Worm (Caenorhabditis elegans) whole organism, young adult: ENCODE results near the gene C48B4.13.

Experiments
- B0261.1 ChIP-seq: sonication (generic microtip); optimal IDR thresholded peaks from 2 replicates; lab custom pipeline; 2016; ENCODE audit warnings: mild to moderate bottlenecking, missing genetic modification characterization, moderate library complexity, missing compliant biosample characterization
- D2030.7 ChIP-seq: fragments of 200-800 bp; sonication (Bioruptor generic); IDR thresholded peaks from 2 replicates; pipeline ENCODE4 v1.3.6; 2022; ENCODE audit warnings: missing genetic modification reagents, missing genetic modification characterization, missing compliant biosample characterization
- F10E7.11 ChIP-seq: sonication (generic microtip); optimal IDR thresholded peaks from 2 replicates; lab custom pipeline; 2017; ENCODE audit warnings: mild to moderate bottlenecking, missing genetic modification characterization, moderate library complexity, missing compliant biosample characterization
- F22D6.2 ChIP-seq: sonication (generic microtip); optimal IDR thresholded peaks from 2 replicates; lab custom pipeline; 2016; ENCODE audit warnings: mild to moderate bottlenecking, missing genetic modification characterization, missing compliant biosample characterization
- F23B12.7 ChIP-seq: sonication (generic microtip); optimal IDR thresholded peaks from 2 replicates; lab custom pipeline; 2017; ENCODE audit warnings: missing genetic modification characterization, mild to moderate bottlenecking, missing compliant biosample characterization, antibody characterized with exemption, moderate library complexity; ENCODE audit not compliant: insufficient read depth
- F33H1.4 ChIP-seq: fragments of 200-800 bp; sonication (Bioruptor generic); IDR thresholded peaks from 2 replicates; pipeline ENCODE4 v1.3.6; 2022; ENCODE audit warnings: missing genetic modification reagents, missing genetic modification characterization, missing compliant biosample characterization
- F37B4.10 ChIP-seq: fragments of 200-800 bp; sonication (Bioruptor generic); IDR thresholded peaks from 2 replicates; pipeline ENCODE4 v1.3.6; 2022; ENCODE audit warnings: missing genetic modification characterization, missing compliant biosample characterization
- F39B2.1 ChIP-seq: fragments of 200-800 bp; sonication (Bioruptor generic); IDR thresholded peaks from 2 replicates; pipeline ENCODE4 v1.3.6; 2022; ENCODE audit warnings: missing genetic modification reagents, missing genetic modification characterization, missing compliant biosample characterization
- F55B11.4 ChIP-seq: sonication (generic microtip); optimal IDR thresholded peaks from 2 replicates; lab custom pipeline; 2016; ENCODE audit warnings: missing compliant biosample characterization, missing genetic modification characterization, borderline replicate concordance; ENCODE audit not compliant: insufficient read depth
- Y53G8AR.9 ChIP-seq: fragments of 200-800 bp; sonication (Bioruptor generic); conservative IDR thresholded peaks from 2 replicates; pipeline ENCODE4 v1.3.6; 2022; ENCODE audit warnings: missing genetic modification reagents, missing genetic modification characterization, missing compliant biosample characterization
- Y56A3A.18 ChIP-seq: fragments of 200-800 bp; sonication (Bioruptor generic); IDR thresholded peaks from 2 replicates; pipeline ENCODE4 v1.3.6; 2022; ENCODE audit warnings: missing genetic modification reagents, missing genetic modification characterization, missing compliant biosample characterization
- Y67H2A.10 ChIP-seq: fragments of 200-800 bp; sonication (Bioruptor generic); conservative IDR thresholded peaks from 2 replicates; pipeline ENCODE4 v1.3.6; 2022; ENCODE audit warnings: missing genetic modification reagents, missing genetic modification characterization, missing compliant biosample characterization
- akir-1 ChIP-seq: fragments of 200-800 bp; sonication (Bioruptor generic); optimal IDR thresholded peaks from 2 replicates; lab custom pipeline; 2018; ENCODE audit warnings: mild to moderate bottlenecking, missing genetic modification characterization, moderate library complexity, missing compliant biosample characterization
- attf-3 ChIP-seq: fragments of 200-800 bp; sonication (Bioruptor generic); conservative IDR thresholded peaks from 2 replicates; pipeline ENCODE4 v1.3.6; 2022; ENCODE audit warnings: missing genetic modification reagents, missing genetic modification characterization, missing compliant biosample characterization
- bed-1 ChIP-seq: fragments of 200-800 bp; sonication (Bioruptor generic); IDR thresholded peaks from 2 replicates; pipeline ENCODE4 v1.3.6; 2022; ENCODE audit warnings: missing genetic modification reagents, missing genetic modification characterization, missing compliant biosample characterization
- bed-2 ChIP-seq: fragments of 200-800 bp; sonication (Bioruptor generic); IDR thresholded peaks from 2 replicates; pipeline ENCODE4 v1.3.6; 2022; ENCODE audit warnings: missing genetic modification reagents, missing genetic modification characterization, missing compliant biosample characterization
- cebp-1 ChIP-seq, 2 experiments: fragments of 200-800 bp in 1 of 2; sonication (Bioruptor generic) in 1 of 2; sonication (generic microtip) in 1 of 2; IDR thresholded peaks in 1 of 2; optimal IDR thresholded peaks in 1 of 2; 2 replicates each; pipeline versions ENCODE4 v1.3.6 to Lab custom; 2017 to 2022; ENCODE audit warnings: missing compliant biosample characterization in 2 of 2, missing genetic modification characterization in 2 of 2, mild to moderate bottlenecking in 1 of 2, missing genetic modification reagents in 1 of 2, moderate library complexity in 1 of 2
- ceh-79 ChIP-seq: sonication (generic microtip); optimal IDR thresholded peaks from 2 replicates; lab custom pipeline; 2017; ENCODE audit warnings: mild to moderate bottlenecking, missing genetic modification characterization, missing compliant biosample characterization
- chd-7 ChIP-seq: sonication (generic microtip); optimal IDR thresholded peaks from 2 replicates; lab custom pipeline; 2016; ENCODE audit warnings: mild to moderate bottlenecking, missing genetic modification characterization, moderate library complexity, missing compliant biosample characterization
- dox-1 ChIP-seq: fragments of 200-800 bp; sonication (Bioruptor generic); IDR thresholded peaks from 2 replicates; pipeline ENCODE4 v1.3.6; 2022; ENCODE audit warnings: missing genetic modification reagents, missing genetic modification characterization, missing compliant biosample characterization
- dpl-1 ChIP-seq: fragments of 150-350 bp; optimal IDR thresholded peaks from 2 replicates; lab custom pipeline; 2014; ENCODE audit warnings: missing biosample characterization, missing genetic modification reagents, missing genetic modification characterization
- efl-1 ChIP-seq: fragments of 150-350 bp; optimal IDR thresholded peaks from 2 replicates; lab custom pipeline; 2014; ENCODE audit warnings: missing biosample characterization, missing genetic modification reagents, missing genetic modification characterization
- ekl-4 ChIP-seq: fragments of 200-800 bp; sonication (Bioruptor generic); IDR thresholded peaks from 2 replicates; pipeline ENCODE4 v1.3.6; 2022; ENCODE audit warnings: missing genetic modification reagents, missing genetic modification characterization, missing compliant biosample characterization
- fkh-3 ChIP-seq: sonication (generic microtip); optimal IDR thresholded peaks from 2 replicates; lab custom pipeline; 2016; ENCODE audit warnings: mild to moderate bottlenecking, missing genetic modification characterization, missing compliant biosample characterization
- him-1 ChIP-seq: sonication (generic microtip); optimal IDR thresholded peaks from 2 replicates; lab custom pipeline; 2016; ENCODE audit warnings: missing genotype, missing genetic modification reagents, missing genetic modification characterization, missing compliant biosample characterization
- hmg-1.2 ChIP-seq: fragments of 200-800 bp; sonication (Bioruptor generic); IDR thresholded peaks from 2 replicates; pipeline ENCODE4 v1.3.6; 2022; ENCODE audit warnings: missing genetic modification reagents, missing genetic modification characterization, missing compliant biosample characterization
- hsf-1 ChIP-seq: fragments of 200-800 bp; sonication (Bioruptor generic); IDR thresholded peaks from 2 replicates; pipeline ENCODE4 v1.3.6; 2022; ENCODE audit warnings: missing genetic modification reagents, missing genetic modification characterization, missing compliant biosample characterization
- lin-40 ChIP-seq: sonication (generic microtip); optimal IDR thresholded peaks from 2 replicates; lab custom pipeline; 2016; ENCODE audit warnings: missing genetic modification characterization, mild to moderate bottlenecking, missing compliant biosample characterization, missing genotype, missing genetic modification reagents
- lin-54 ChIP-seq: fragments of 200-800 bp; sonication (Bioruptor generic); optimal IDR thresholded peaks from 2 replicates; lab custom pipeline; 2018; ENCODE audit warnings: mild to moderate bottlenecking, missing genetic modification characterization, missing compliant biosample characterization
- lsl-1 ChIP-seq: fragments of 200-800 bp; sonication (Bioruptor generic); optimal IDR thresholded peaks from 2 replicates; lab custom pipeline; 2018; ENCODE audit warnings: mild to moderate bottlenecking, missing genetic modification characterization, moderate library complexity, missing compliant biosample characterization
- madf-10 ChIP-seq: sonication (generic microtip); optimal IDR thresholded peaks from 2 replicates; lab custom pipeline; 2016; ENCODE audit warnings: mild to moderate bottlenecking, missing genetic modification characterization, missing compliant biosample characterization
- mxl-1 ChIP-seq: sonication (generic microtip); optimal IDR thresholded peaks from 2 replicates; lab custom pipeline; 2016; ENCODE audit warnings: missing genetic modification characterization, missing compliant biosample characterization
- nfya-1 ChIP-seq: sonication (generic microtip); optimal IDR thresholded peaks from 2 replicates; lab custom pipeline; 2017; ENCODE audit warnings: antibody characterized with exemption, missing compliant biosample characterization, missing genetic modification characterization, borderline replicate concordance; ENCODE audit not compliant: insufficient read depth
- nhr-80 ChIP-seq: sonication (generic microtip); optimal IDR thresholded peaks from 2 replicates; lab custom pipeline; 2016; ENCODE audit warnings: missing genetic modification characterization, missing compliant biosample characterization
- nhr-90 ChIP-seq: sonication (generic microtip); optimal IDR thresholded peaks from 2 replicates; lab custom pipeline; 2016; ENCODE audit warnings: missing genotype, mild to moderate bottlenecking, missing genetic modification characterization, missing compliant biosample characterization
- pbrm-1 ChIP-seq: fragments of 200-800 bp; sonication (Bioruptor generic); IDR thresholded peaks from 2 replicates; pipeline ENCODE4 v1.3.6; 2022; ENCODE audit warnings: missing genetic modification reagents, missing genetic modification characterization, missing compliant biosample characterization
- pha-4 ChIP-seq: fragments of 150-350 bp; sonication (generic microtip); optimal IDR thresholded peaks from 2 replicates; lab custom pipeline; 2014; ENCODE audit warnings: missing biosample characterization, missing genetic modification reagents, missing genetic modification characterization
- rcor-1 ChIP-seq: fragments of 200-800 bp; sonication (Bioruptor generic); IDR thresholded peaks from 2 replicates; pipeline ENCODE4 v1.3.6; 2022; ENCODE audit warnings: missing genetic modification reagents, missing genetic modification characterization, missing compliant biosample characterization
- rec-8 ChIP-seq, 2 experiments: sonication (generic microtip); optimal IDR thresholded peaks; 2 replicates each; lab custom pipeline; 2016; ENCODE audit warnings: mild to moderate bottlenecking in 2 of 2, missing genetic modification characterization in 2 of 2, missing genetic modification reagents in 2 of 2, missing genotype in 2 of 2, missing biosample characterization in 1 of 2, missing compliant biosample characterization in 1 of 2, moderate library complexity in 1 of 2
- repo-1 ChIP-seq: sonication (generic microtip); optimal IDR thresholded peaks from 2 replicates; lab custom pipeline; 2017; ENCODE audit warnings: mild to moderate bottlenecking, missing genetic modification characterization, missing compliant biosample characterization
- sdz-38 ChIP-seq: sonication (generic microtip); optimal IDR thresholded peaks from 2 replicates; lab custom pipeline; 2016; ENCODE audit warnings: missing genotype, missing genetic modification characterization, missing compliant biosample characterization
- snpc-1.1 ChIP-seq: sonication (generic microtip); optimal IDR thresholded peaks from 2 replicates; lab custom pipeline; 2017; ENCODE audit warnings: missing genetic modification characterization, mild to moderate bottlenecking, missing compliant biosample characterization, antibody characterized with exemption, moderate library complexity, missing genotype, missing genetic modification reagents; ENCODE audit not compliant: insufficient read depth
- zfh-2 ChIP-seq: fragments of 200-800 bp; sonication (Bioruptor generic); conservative IDR thresholded peaks from 2 replicates; pipeline ENCODE4 v1.3.6; 2022; ENCODE audit warnings: missing genetic modification reagents, missing genetic modification characterization, missing compliant biosample characterization
- ztf-25 ChIP-seq: fragments of 200-800 bp; sonication (Bioruptor generic); IDR thresholded peaks from 2 replicates; pipeline ENCODE4 v1.3.6; 2022; ENCODE audit warnings: missing genetic modification reagents, missing genetic modification characterization, missing compliant biosample characterization
- ztf-26 ChIP-seq: sonication (generic microtip); optimal IDR thresholded peaks from 2 replicates; lab custom pipeline; 2017; ENCODE audit warnings: missing genetic modification characterization, missing compliant biosample characterization
- ztf-3 ChIP-seq: fragments of 200-800 bp; sonication (Bioruptor generic); optimal IDR thresholded peaks from 2 replicates; lab custom pipeline; 2018; ENCODE audit warnings: mild to moderate bottlenecking, missing genetic modification characterization, missing compliant biosample characterization
- ztf-6 ChIP-seq: fragments of 200-800 bp; sonication (Bioruptor generic); IDR thresholded peaks from 2 replicates; pipeline ENCODE4 v1.3.6; 2022; ENCODE audit warnings: missing genetic modification reagents, missing genetic modification characterization, missing compliant biosample characterization

Gene C48B4.13

DNA sequence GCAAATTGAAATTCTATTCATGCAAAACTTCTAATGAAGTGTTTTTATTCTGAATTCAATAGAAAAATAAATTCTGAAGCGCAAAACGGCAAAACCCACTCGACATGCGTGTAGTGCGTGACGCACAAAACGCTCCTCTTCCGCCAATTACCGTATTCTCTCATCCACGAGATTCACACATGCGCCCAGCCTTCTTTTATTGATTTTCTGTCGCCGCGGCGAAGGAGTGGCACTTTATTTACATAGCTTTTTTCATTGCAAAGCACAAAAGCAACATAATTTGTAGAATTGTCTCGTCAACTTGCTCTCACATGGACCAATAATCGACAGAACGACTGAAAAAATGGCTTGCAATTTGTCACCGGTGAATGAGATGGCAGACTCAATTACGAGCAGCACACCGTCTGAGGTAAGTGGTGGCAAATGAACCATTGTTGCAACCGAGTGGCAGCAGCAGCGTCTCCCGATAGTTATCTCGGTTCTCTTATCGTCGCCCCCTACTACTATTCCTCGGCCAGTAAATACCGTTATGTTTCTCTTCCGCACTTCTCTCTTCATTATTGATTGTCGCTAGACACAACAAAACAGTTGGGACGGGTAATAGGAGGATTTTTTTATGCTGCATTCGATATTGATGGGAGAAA is 22.4 kb upstream of the C48B4.13 start, which contains the start of gene unc-16 (continued):
- peak; percentile 63; the same call in 1 of the 2 replicates for TF ChIP-seq zfh-2
- no peak for TF ChIP-seq pha-4
- peak; percentile 84 for TF ChIP-seq ekl-4 (GFP tag; lab: Robert Waterston, UW)
- no peak for TF ChIP-seq nhr-90 (tag; lab: Kevin White, UChicago)
- no peak for TF ChIP-seq bed-1 (GFP tag; lab: Robert Waterston, UW)
- no peak for TF ChIP-seq Y56A3A.18
- TF ChIP-seq Y53G8AR.9 (GFP tag; lab: Robert Waterston, UW), result 0 out of 2 replicates have a peak, but pooled peaks have one; percentile 17
- peak; percentile 64; the same call in 1 of the 2 replicates for TF ChIP-seq Y67H2A.10
- TF ChIP-seq nfya-1 (tag; lab: Kevin White, UChicago), result no peak
- TF ChIP-seq ztf-6 (GFP tag; lab: Robert Waterston, UW), result no peak
- TF ChIP-seq ztf-26 (tag; lab: Kevin White, UChicago), result peak; percentile 47
- TF ChIP-seq F23B12.7, result no peak
- TF ChIP-seq ztf-25, result no peak
- no peak for TF ChIP-seq mxl-1
- no peak for TF ChIP-seq him-1
- TF ChIP-seq chd-7, result no peak
- TF ChIP-seq hsf-1 (GFP tag; lab: Robert Waterston, UW), result no peak
- peak; percentile 59 for TF ChIP-seq attf-3 (GFP tag; lab: Robert Waterston, UW)
- TF ChIP-seq repo-1 (tag; lab: Kevin White, UChicago), result peak; percentile 46
- TF ChIP-seq B0261.1 (tag; lab: Kevin White, UChicago), result no peak
- TF ChIP-seq madf-10, result peak; percentile 45
- TF ChIP-seq rcor-1, result peak; percentile 35; the same call in 1 of the 2 replicates
- no peak for TF ChIP-seq ceh-79 (tag; lab: Kevin White, UChicago)
- TF ChIP-seq lin-54 (GFP tag; lab: Kevin White, UChicago), result peak; percentile 72
- peak; percentile 80 for TF ChIP-seq dox-1
- TF ChIP-seq fkh-3, result no peak
- no peak for TF ChIP-seq rec-8 (tag; optimal IDR thresholded peaks at IDR 0.05; lab: Kevin White, UChicago)
- no peak for TF ChIP-seq akir-1
- TF ChIP-seq F37B4.10, result no peak
- peak; percentile 19 for TF ChIP-seq efl-1 (GFP tag; lab: Kevin White, UChicago)
- TF ChIP-seq hmg-1.2 (GFP tag; lab: Robert Waterston, UW), result peak; percentile 33; the same call in 1 of the 2 replicates
- TF ChIP-seq nhr-80 (tag; lab: Kevin White, UChicago), result peak; percentile 70
- TF ChIP-seq pbrm-1 (GFP tag; lab: Robert Waterston, UW), result peak; percentile 72
- TF ChIP-seq F10E7.11 (tag; lab: Kevin White, UChicago), result no peak
- TF ChIP-seq D2030.7 (GFP tag; lab: Robert Waterston, UW), result no peak
- TF ChIP-seq F33H1.4, result peak; percentile 50; the same call in 1 of the 2 replicates
- TF ChIP-seq dpl-1 (GFP tag; lab: Kevin White, UChicago), result peak; percentile 34
- TF ChIP-seq lsl-1 (GFP tag; lab: Kevin White, UChicago), result peak; percentile 76
- TF ChIP-seq snpc-1.1 (tag; lab: Kevin White, UChicago), result no peak
- no peak for TF ChIP-seq F55B11.4 (tag; lab: Kevin White, UChicago)
- TF ChIP-seq F22D6.2 (tag; lab: Kevin White, UChicago), result no peak
- TF ChIP-seq bed-2 (GFP tag; lab: Robert Waterston, UW), result no peak
- no peak for TF ChIP-seq sdz-38 (tag; lab: Kevin White, UChicago)
- TF ChIP-seq lin-40 (tag; lab: Kevin White, UChicago), result peak; percentile 85
- TF ChIP-seq cebp-1 (GFP tag; IDR thresholded peaks at IDR 0.05; lab: Robert Waterston, UW), result 0 out of 2 replicates have a peak, but pooled peaks have one; percentile 12
- peak; percentile 82 for TF ChIP-seq cebp-1 (tag; optimal IDR thresholded peaks at IDR 0.05; lab: Kevin White, UChicago)
- no peak for TF ChIP-seq F39B2.1
- no peak for TF ChIP-seq ztf-3 (GFP tag; lab: Kevin White, UChicago)
